Fruit fly (Drosophila melanogaster) whole organism, adult: ENCODE data around the gene CG43181.

Source experiments
- CG11617 ChIP-seq: fragments of 200-800 bp; sonication (Bioruptor generic); optimal IDR thresholded peaks from 2 replicates; lab custom pipeline; 2017; ENCODE audit warnings: mild to moderate bottlenecking, missing biosample characterization, missing genetic modification reagents, missing genetic modification characterization
- CG1620 ChIP-seq: fragments of 200-800 bp; sonication (Bioruptor generic); optimal IDR thresholded peaks from 2 replicates; lab custom pipeline; 2016; ENCODE audit warnings: missing biosample characterization, missing genetic modification characterization
- CG5204 ChIP-seq: fragments of 200-800 bp; sonication (Bioruptor generic); optimal IDR thresholded peaks from 2 replicates; lab custom pipeline; 2016; ENCODE audit warnings: missing biosample characterization, missing genetic modification characterization
- Clk ChIP-seq: fragments of 200-800 bp; sonication (Bioruptor generic); optimal IDR thresholded peaks from 2 replicates; lab custom pipeline; 2017; ENCODE audit warnings: missing biosample characterization, missing genetic modification characterization
- pad ChIP-seq: fragments of 200-800 bp; sonication (Bioruptor generic); optimal IDR thresholded peaks from 3 replicates; lab custom pipeline; 2017; ENCODE audit warnings: missing biosample characterization, missing genetic modification characterization, mild to moderate bottlenecking, moderate library complexity, missing genetic modification reagents

- TF ChIP-seq CG11617 (GFP tag; lab: Kevin White, UChicago) (no peak), Clk (no peak), pad (GFP tag; lab: Kevin White, UChicago) (no peak), CG1620 (no peak), CG5204 (GFP tag; lab: Kevin White, UChicago) (no peak)
These were observed 28.0 kb downstream of the CG43181 start for dm6 chrX:378341-378740.
